Worm (Caenorhabditis elegans): ENCODE data around the gene F36D4.4.

F36D4.4 gene

DNA sequence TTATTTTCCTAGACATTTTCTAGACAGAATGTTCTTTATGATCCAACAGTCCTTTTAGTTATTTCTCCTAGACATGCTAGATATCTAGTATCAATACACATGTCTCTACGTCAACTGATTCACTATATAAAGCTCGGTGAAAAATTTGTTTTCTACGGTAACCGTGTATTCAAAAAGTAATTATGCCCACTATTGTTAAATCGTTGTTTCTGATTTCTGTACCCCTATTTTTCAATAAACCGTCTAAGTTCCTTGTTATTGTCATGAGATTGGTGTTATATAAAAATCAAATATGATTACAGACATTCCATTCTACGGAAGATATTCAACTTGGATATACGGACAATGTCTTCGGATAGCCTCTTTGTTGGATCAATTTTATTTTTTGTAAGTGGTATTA is 61.5 kb downstream of the F36D4.4 start, which contains the start of gene srx-46 (continued):
- no peak for TF ChIP-seq zip-4 (GFP tag; optimal IDR thresholded peaks at IDR 0.05)
- no peak for TF ChIP-seq ceh-88 (GFP tag; IDR thresholded peaks at IDR 0.05)
- no peak for TF ChIP-seq ets-5 (GFP tag; IDR thresholded peaks at IDR 0.05)
- no peak for TF ChIP-seq mab-9 (GFP tag; IDR thresholded peaks at IDR 0.05)

All from whole organism, L1 larva.